Worm (Caenorhabditis elegans): ENCODE data around the gene T15B7.1.

DNA sequence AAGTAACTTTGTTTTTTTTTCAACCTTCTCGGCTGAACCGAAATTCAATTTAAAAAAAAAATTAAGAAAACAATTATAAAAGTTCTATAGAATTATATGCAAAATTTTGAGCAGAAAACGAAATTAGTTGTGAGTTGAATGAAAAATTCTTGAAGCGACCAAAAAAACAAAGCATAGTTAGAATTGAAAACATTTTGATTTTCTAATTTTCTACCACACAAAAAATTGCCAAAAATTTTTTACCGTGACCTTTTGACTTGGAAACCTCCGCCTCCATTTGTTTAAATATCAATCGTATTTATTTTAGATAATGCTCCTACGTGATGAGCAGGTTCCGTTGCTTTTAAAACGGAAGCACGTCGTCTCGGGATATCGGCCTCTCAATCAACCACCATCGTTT lies 52.2 kb downstream of the T15B7.1 start, which contains the start of gene K11C4.2:
- TF ChIP-seq med-1 (GFP tag; optimal IDR thresholded peaks at IDR 0.05; ENCODE audit: insufficient read depth), result no peak
- TF ChIP-seq cog-1 (tag; optimal IDR thresholded peaks at IDR 0.05), result no peak
- no peak for TF ChIP-seq ztf-29 (GFP tag; IDR thresholded peaks at IDR 0.05)

All from whole organism, midembryonic.